Worm (Caenorhabditis elegans): ENCODE data around the gene F32D8.3.

The F32D8.3 gene

ce11 chrV:10871457-10871861 is 15.2 kb upstream of the F32D8.3 start (continued):
- no peak for TF ChIP-seq zip-11 (GFP tag; IDR thresholded peaks at IDR 0.05)
- TF ChIP-seq nhr-77 (tag; optimal IDR thresholded peaks at IDR 0.05), result peak; percentile 67
- no peak for TF ChIP-seq zfp-2 (tag; optimal IDR thresholded peaks at IDR 0.05)
- peak; percentile 79 for TF ChIP-seq dmd-6 (GFP tag; IDR thresholded peaks at IDR 0.05)
- no peak for TF ChIP-seq F49E8.2 (tag; optimal IDR thresholded peaks at IDR 0.05; ENCODE audit: borderline replicate concordance)
- no peak for TF ChIP-seq Y48G9A.11 (GFP tag; IDR thresholded peaks at IDR 0.05)
- peak; percentile 78 for TF ChIP-seq nhr-6 (tag; optimal IDR thresholded peaks at IDR 0.05)
- TF ChIP-seq sdz-12 (GFP tag; optimal IDR thresholded peaks at IDR 0.05), result no peak
- TF ChIP-seq daf-8 (GFP tag; IDR thresholded peaks at IDR 0.05), result no peak
- TF ChIP-seq daf-19 (GFP tag; conservative IDR thresholded peaks at IDR 0.05), result no peak
- peak; percentile 99 for TF ChIP-seq aha-1 (tag)
- peak; percentile 53 for TF ChIP-seq mes-2 (tag; optimal IDR thresholded peaks at IDR 0.05; ENCODE audit: poor library complexity, severe bottlenecking)
- no peak for TF ChIP-seq Y105C5A.15 (GFP tag; IDR thresholded peaks at IDR 0.05)
- peak; percentile 46 for TF ChIP-seq lin-13 (GFP tag; optimal IDR thresholded peaks at IDR 0.05)
- no peak for TF ChIP-seq T20F7.1 (GFP tag; optimal IDR thresholded peaks at IDR 0.05)
- no peak for TF ChIP-seq D1046.2 (GFP tag; IDR thresholded peaks at IDR 0.05)
- no peak for TF ChIP-seq zag-1 (tag; optimal IDR thresholded peaks at IDR 0.05)
- peak; percentile 12 for TF ChIP-seq ceh-32 (tag; optimal IDR thresholded peaks at IDR 0.05; ENCODE audit: poor library complexity)
- TF ChIP-seq Y75B8A.6 (GFP tag; IDR thresholded peaks at IDR 0.05), result no peak
- no peak for TF ChIP-seq ceh-82 (tag; optimal IDR thresholded peaks at IDR 0.05)
- TF ChIP-seq arid-1 (GFP tag; conservative IDR thresholded peaks at IDR 0.05), result no peak
- no peak for TF ChIP-seq mxl-2 (GFP tag; conservative IDR thresholded peaks at IDR 0.05)
- no peak for TF ChIP-seq nhr-111 (GFP tag; optimal IDR thresholded peaks at IDR 0.05)
- no peak for TF ChIP-seq R02D3.7 (tag; optimal IDR thresholded peaks at IDR 0.05)
- peak; percentile 41 for TF ChIP-seq dpl-1 (GFP tag; optimal IDR thresholded peaks at IDR 0.05)
- no peak for TF ChIP-seq fos-1 (tag; optimal IDR thresholded peaks at IDR 0.05)
- TF ChIP-seq unc-39 (tag; optimal IDR thresholded peaks at IDR 0.05), result no peak
- no peak for TF ChIP-seq cey-2 (tag; optimal IDR thresholded peaks at IDR 0.05; ENCODE audit: borderline replicate concordance, insufficient read depth)
- no peak for TF ChIP-seq F26F4.8 (GFP tag; conservative IDR thresholded peaks at IDR 0.05)
- TF ChIP-seq F37D6.2 (tag; optimal IDR thresholded peaks at IDR 0.05), result peak; percentile 54
- no peak for TF ChIP-seq nhr-76 (tag; optimal IDR thresholded peaks at IDR 0.05)
- peak; percentile 76 to 79 for TF ChIP-seq lsy-2 (tag; optimal IDR thresholded peaks at IDR 0.05)
- TF ChIP-seq aly-2 (tag; optimal IDR thresholded peaks at IDR 0.05), result no peak
- TF ChIP-seq zfp-3 (GFP tag; conservative IDR thresholded peaks at IDR 0.05), result no peak
- no peak for TF ChIP-seq dmd-9 (GFP tag; IDR thresholded peaks at IDR 0.05)
- TF ChIP-seq T26A8.4 (GFP tag; IDR thresholded peaks at IDR 0.05), result no peak
- TF ChIP-seq madf-5 (GFP tag; IDR thresholded peaks at IDR 0.05), result no peak
- TF ChIP-seq ces-1 (GFP tag; optimal IDR thresholded peaks at IDR 0.05), result peak; percentile 25
- no peak for TF ChIP-seq duxl-1 (tag; optimal IDR thresholded peaks at IDR 0.05; ENCODE audit: poor library complexity)
- TF ChIP-seq skn-1 (tag; optimal IDR thresholded peaks at IDR 0.05), result no peak
- TF ChIP-seq daf-12 (tag; optimal IDR thresholded peaks at IDR 0.05), result no peak
- no peak for TF ChIP-seq egl-27 (tag; optimal IDR thresholded peaks at IDR 0.05)
- TF ChIP-seq ama-1 (optimal IDR thresholded peaks at IDR 0.05), result no peak
- TF ChIP-seq lir-3 (tag; optimal IDR thresholded peaks at IDR 0.05), result no peak
- no peak for TF ChIP-seq nhr-25 (tag; optimal IDR thresholded peaks at IDR 0.05; ENCODE audit: borderline replicate concordance, insufficient read depth)
- TF ChIP-seq mdt-29 (GFP tag; IDR thresholded peaks at IDR 0.05), result no peak
- TF ChIP-seq lin-38 (GFP tag; IDR thresholded peaks at IDR 0.05), result no peak
- no peak for TF ChIP-seq lim-7 (GFP tag; IDR thresholded peaks at IDR 0.05)
- TF ChIP-seq madf-9 (GFP tag; conservative IDR thresholded peaks at IDR 0.05), result no peak
- peak; percentile 47 for TF ChIP-seq gei-8 (GFP tag; optimal IDR thresholded peaks at IDR 0.05)
- no peak for TF ChIP-seq nhr-237 (tag; optimal IDR thresholded peaks at IDR 0.05)
- peak; percentile 59 for TF ChIP-seq nhr-10 (tag; optimal IDR thresholded peaks at IDR 0.05)
